Fruit fly (Drosophila melanogaster) whole organism, embryonic: ENCODE data around the gene Cip4.

Experiments
- Adf1 ChIP-seq: fragments of 200-800 bp; sonication (Bioruptor generic); IDR thresholded peaks from 2 replicates; pipeline ENCODE4 v1.3.6; 2022; ENCODE audit warnings: missing biosample characterization, missing genetic modification characterization
- Bdp1 ChIP-seq: fragments of 200-800 bp; sonication (Bioruptor generic); optimal IDR thresholded peaks from 3 replicates; lab custom pipeline; 2016; ENCODE audit warnings: missing biosample characterization, missing genetic modification characterization
- CG1024 ChIP-seq: fragments of 200-800 bp; sonication (Bioruptor generic); IDR thresholded peaks from 2 replicates; pipeline ENCODE4 v1.3.6; 2022; ENCODE audit warnings: missing biosample characterization, missing genetic modification characterization
- CG11398 ChIP-seq: fragments of 200-800 bp; sonication (Bioruptor generic); optimal IDR thresholded peaks from 2 replicates; lab custom pipeline; 2016; ENCODE audit warnings: missing biosample characterization, missing genetic modification characterization
- CG12942 ChIP-seq: fragments of 200-800 bp; sonication (Bioruptor generic); optimal IDR thresholded peaks from 3 replicates; lab custom pipeline; 2016; ENCODE audit warnings: missing biosample characterization, missing genetic modification characterization
- CG13424 ChIP-seq: fragments of 200-800 bp; sonication (Bioruptor generic); optimal IDR thresholded peaks from 2 replicates; lab custom pipeline; 2019; ENCODE audit warnings: missing biosample characterization, mild to moderate bottlenecking, missing genetic modification characterization, moderate library complexity
- CG16813 ChIP-seq: fragments of 200-800 bp; sonication (Bioruptor generic); IDR thresholded peaks from 3 replicates; pipeline ENCODE4 v1.3.6; 2022; ENCODE audit warnings: missing biosample characterization, missing genetic modification characterization; ENCODE audit not compliant: partially characterized antibody
- CG17612 ChIP-seq: fragments of 200-800 bp; sonication (Bioruptor generic); IDR thresholded peaks from 2 replicates; pipeline ENCODE4 v1.3.6; 2022; ENCODE audit warnings: missing biosample characterization, missing genetic modification characterization
- CG2199 ChIP-seq: fragments of 200-800 bp; sonication (Bioruptor generic); IDR thresholded peaks from 3 replicates; pipeline ENCODE4 v1.3.6; 2022; ENCODE audit warnings: missing biosample characterization, missing genetic modification characterization
- CG3065 ChIP-seq: fragments of 200-800 bp; sonication (Bioruptor generic); optimal IDR thresholded peaks from 2 replicates; lab custom pipeline; 2016; ENCODE audit warnings: missing biosample characterization, missing genetic modification characterization
- CG32532 ChIP-seq: fragments of 200-800 bp; sonication (Bioruptor generic); IDR thresholded peaks from 2 replicates; pipeline ENCODE4 v1.3.6; 2022; ENCODE audit warnings: missing biosample characterization, missing genetic modification characterization
- CG42726 ChIP-seq: fragments of 200-800 bp; sonication (Bioruptor generic); IDR thresholded peaks from 2 replicates; pipeline ENCODE4 v1.3.6; 2022; ENCODE audit warnings: missing biosample characterization, missing genetic modification characterization; ENCODE audit not compliant: partially characterized antibody
- CG4424 ChIP-seq: fragments of 200-800 bp; sonication (Bioruptor generic); optimal IDR thresholded peaks from 3 replicates; lab custom pipeline; 2016; ENCODE audit warnings: missing biosample characterization, missing genetic modification characterization
- CG4617 ChIP-seq: fragments of 200-800 bp; sonication (Bioruptor generic); optimal IDR thresholded peaks from 3 replicates; lab custom pipeline; 2016; ENCODE audit warnings: missing biosample characterization, missing genetic modification characterization, borderline replicate concordance
- CG6791 ChIP-seq: fragments of 200-800 bp; sonication (Bioruptor generic); IDR thresholded peaks from 3 replicates; pipeline ENCODE4 v1.3.6; 2022; ENCODE audit warnings: missing biosample characterization, missing genetic modification characterization; ENCODE audit not compliant: partially characterized antibody
- CG7745 ChIP-seq: fragments of 200-800 bp; sonication (Bioruptor generic); optimal IDR thresholded peaks from 2 replicates; lab custom pipeline; 2018; ENCODE audit warnings: missing biosample characterization, mild to moderate bottlenecking, missing genetic modification characterization, moderate library complexity
- D ChIP-seq, 2 experiments: fragments of 200-800 bp in 1 of 2; fragments of >200 bp in 1 of 2; sonication (Bioruptor generic) in 1 of 2; optimal IDR thresholded peaks; 2 replicates in 1 of 2; 3 replicates in 1 of 2; lab custom pipeline; 2017; ENCODE audit warnings: mild to moderate bottlenecking in 1 of 2, missing biosample characterization in 1 of 2, missing genetic modification characterization in 1 of 2, missing genetic modification reagents in 1 of 2
- Dll ChIP-seq: fragments of 200-800 bp; sonication (Bioruptor generic); IDR thresholded peaks from 4 replicates; pipeline ENCODE4 v1.3.6; 2022; ENCODE audit warnings: missing biosample characterization, missing genetic modification characterization; ENCODE audit not compliant: partially characterized antibody
- Dp ChIP-seq: fragments of 200-800 bp; sonication (Bioruptor generic); optimal IDR thresholded peaks from 2 replicates; lab custom pipeline; 2018; ENCODE audit warnings: missing biosample characterization, mild to moderate bottlenecking, missing genetic modification characterization, moderate library complexity
- Dref ChIP-seq: fragments of 200-800 bp; sonication (Bioruptor generic); IDR thresholded peaks from 2 replicates; pipeline ENCODE4 v1.3.6; 2022; ENCODE audit warnings: missing biosample characterization, missing genetic modification characterization
- Drgx ChIP-seq: fragments of 200-800 bp; sonication (Bioruptor generic); IDR thresholded peaks from 2 replicates; pipeline ENCODE4 v1.3.6; 2022; ENCODE audit warnings: missing biosample characterization, missing genetic modification characterization
- E2f1 ChIP-seq: fragments of 200-800 bp; sonication (Bioruptor generic); IDR thresholded peaks from 2 replicates; pipeline ENCODE4 v1.3.6; 2022; ENCODE audit warnings: missing biosample characterization, missing genetic modification characterization
- E2f2 ChIP-seq: fragments of 200-800 bp; sonication (Bioruptor generic); IDR thresholded peaks from 2 replicates; pipeline ENCODE4 v1.3.6; 2022; ENCODE audit warnings: missing biosample characterization, missing genetic modification characterization
- Gug ChIP-seq: fragments of 200-800 bp; sonication (Bioruptor generic); IDR thresholded peaks from 4 replicates; pipeline ENCODE4 v1.3.6; 2022; ENCODE audit warnings: missing biosample characterization, missing genetic modification characterization
- HLHmδ ChIP-seq: fragments of 200-800 bp; sonication (Bioruptor generic); optimal IDR thresholded peaks from 2 replicates; lab custom pipeline; 2018; ENCODE audit warnings: missing biosample characterization, mild to moderate bottlenecking, missing genetic modification characterization, moderate library complexity
- Myb ChIP-seq: fragments of 200-800 bp; sonication (Bioruptor generic); optimal IDR thresholded peaks from 2 replicates; lab custom pipeline; 2016; ENCODE audit warnings: missing biosample characterization, missing genetic modification characterization
- PHDP ChIP-seq: fragments of 200-800 bp; sonication (Bioruptor generic); optimal IDR thresholded peaks from 3 replicates; lab custom pipeline; 2018; ENCODE audit warnings: missing biosample characterization, mild to moderate bottlenecking, missing genetic modification characterization, moderate library complexity
- Ptx1 ChIP-seq: fragments of 200-800 bp; sonication (Bioruptor generic); IDR thresholded peaks from 2 replicates; pipeline ENCODE4 v1.3.6; 2022; ENCODE audit warnings: missing biosample characterization, missing genetic modification characterization
- Rfx ChIP-seq: fragments of 200-800 bp; sonication (Bioruptor generic); IDR thresholded peaks from 2 replicates; pipeline ENCODE4 v1.3.6; 2022; ENCODE audit warnings: missing biosample characterization, missing genetic modification characterization
- Sox102F ChIP-seq: fragments of 200-800 bp; sonication (Bioruptor generic); optimal IDR thresholded peaks from 2 replicates; lab custom pipeline; 2018; ENCODE audit warnings: missing biosample characterization, mild to moderate bottlenecking, missing genetic modification characterization, moderate library complexity
- btn ChIP-seq: fragments of 200-800 bp; sonication (Bioruptor generic); optimal IDR thresholded peaks from 2 replicates; lab custom pipeline; 2016; ENCODE audit warnings: missing biosample characterization, missing genetic modification characterization
- caup ChIP-seq: fragments of 200-800 bp; sonication (Bioruptor generic); optimal IDR thresholded peaks from 3 replicates; lab custom pipeline; 2017; ENCODE audit warnings: missing biosample characterization, mild to moderate bottlenecking, missing genetic modification characterization, moderate library complexity; ENCODE audit not compliant: severe bottlenecking
- crc ChIP-seq: fragments of 200-800 bp; sonication (Bioruptor generic); optimal IDR thresholded peaks from 2 replicates; lab custom pipeline; 2016; ENCODE audit warnings: missing biosample characterization, missing genetic modification characterization
- crp ChIP-seq, 2 experiments: fragments of 200-800 bp; sonication (Bioruptor generic); optimal IDR thresholded peaks; 2 replicates in 1 of 2; 3 replicates in 1 of 2; lab custom pipeline; 2017; ENCODE audit warnings: missing biosample characterization in 2 of 2, missing genetic modification characterization in 2 of 2, mild to moderate bottlenecking in 1 of 2, moderate library complexity in 1 of 2
- cwo ChIP-seq: fragments of 200-800 bp; sonication (Bioruptor generic); optimal IDR thresholded peaks from 3 replicates; lab custom pipeline; 2017; ENCODE audit warnings: missing biosample characterization, missing genetic modification characterization, mild to moderate bottlenecking, moderate library complexity, missing genetic modification reagents
- dati ChIP-seq: fragments of 200-800 bp; sonication (Bioruptor generic); IDR thresholded peaks from 2 replicates; pipeline ENCODE4 v1.3.6; 2022; ENCODE audit warnings: missing biosample characterization, missing genetic modification characterization
- esg ChIP-seq: fragments of 200-800 bp; sonication (Bioruptor generic); conservative IDR thresholded peaks from 2 replicates; pipeline ENCODE4 v1.3.6; 2022; ENCODE audit warnings: missing biosample characterization, missing genetic modification characterization
- fd64A ChIP-seq: fragments of 200-800 bp; sonication (Bioruptor generic); optimal IDR thresholded peaks from 3 replicates; lab custom pipeline; 2018; ENCODE audit warnings: missing biosample characterization, mild to moderate bottlenecking, missing genetic modification characterization
- gsb-n ChIP-seq: fragments of 200-800 bp; sonication (Bioruptor generic); optimal IDR thresholded peaks from 3 replicates; lab custom pipeline; 2018; ENCODE audit warnings: missing biosample characterization, mild to moderate bottlenecking, missing genetic modification characterization
- her ChIP-seq: fragments of 200-800 bp; sonication (Bioruptor generic); optimal IDR thresholded peaks from 2 replicates; lab custom pipeline; 2016; ENCODE audit warnings: missing biosample characterization, missing genetic modification characterization
- klu ChIP-seq: fragments of 200-800 bp; sonication (Bioruptor generic); IDR thresholded peaks from 2 replicates; pipeline ENCODE4 v1.3.6; 2022; ENCODE audit warnings: missing biosample characterization, missing genetic modification characterization
- lilli ChIP-seq: fragments of 200-800 bp; sonication (Bioruptor generic); optimal IDR thresholded peaks from 3 replicates; lab custom pipeline; 2016; ENCODE audit warnings: missing biosample characterization, missing genetic modification characterization
- mirr ChIP-seq: fragments of 200-800 bp; sonication (Bioruptor generic); optimal IDR thresholded peaks from 3 replicates; lab custom pipeline; 2018; ENCODE audit warnings: missing biosample characterization, mild to moderate bottlenecking, missing genetic modification characterization
- nmo ChIP-seq: fragments of 200-800 bp; sonication (Bioruptor generic); optimal IDR thresholded peaks from 2 replicates; lab custom pipeline; 2018; ENCODE audit warnings: missing biosample characterization, mild to moderate bottlenecking, missing genetic modification characterization, moderate library complexity
- pan ChIP-seq, 4 experiments: fragments of >200 bp in 3 of 4; fragments of 200-800 bp in 1 of 4; sonication (Bioruptor generic) in 1 of 4; optimal IDR thresholded peaks in 3 of 4; IDR thresholded peaks in 1 of 4; 2 replicates each; pipeline versions ENCODE4 v1.3.6 to Lab custom; 2017 to 2022; ENCODE audit warnings: missing biosample characterization in 2 of 4, missing genetic modification characterization in 2 of 4, mixed read lengths in 1 of 4
- prd ChIP-seq, 3 experiments: fragments of >200 bp in 2 of 3; fragments of 200-800 bp in 1 of 3; sonication (Bioruptor generic) in 1 of 3; optimal IDR thresholded peaks in 2 of 3; IDR thresholded peaks in 1 of 3; 2 replicates in 2 of 3; 3 replicates in 1 of 3; pipeline versions ENCODE4 v1.3.6 to Lab custom; 2017 to 2022; ENCODE audit warnings: missing biosample characterization in 1 of 3, missing genetic modification characterization in 1 of 3
- sisA ChIP-seq: fragments of 200-800 bp; sonication (Bioruptor generic); IDR thresholded peaks from 2 replicates; pipeline ENCODE4 v1.3.6; 2022; ENCODE audit warnings: missing biosample characterization, missing genetic modification characterization
- tap ChIP-seq: fragments of 200-800 bp; optimal IDR thresholded peaks from 3 replicates; lab custom pipeline; 2019; ENCODE audit warnings: missing biosample characterization, mild to moderate bottlenecking, missing genetic modification characterization, moderate library complexity

Cip4 gene

dm6 chr3L:4286784-4287183 is 77.1 kb downstream of the Cip4 start, which contains the start of gene TfIIEbeta (continued):
- TF ChIP-seq pan (optimal IDR thresholded peaks at IDR 0.05; lab: Kevin White, UChicago) = no peak
- peak in 1 of 2 experiments; percentile 36 for TF ChIP-seq pan (GFP tag; optimal IDR thresholded peaks at IDR 0.05 in 1 of 2, IDR thresholded peaks at IDR 0.05 in 1 of 2)
- no peak for TF ChIP-seq CG1024 (GFP tag; lab: Robert Waterston, UW)
- TF ChIP-seq CG6791 (GFP tag; lab: Robert Waterston, UW) = no peak
- no peak for TF ChIP-seq btn (GFP tag; lab: Kevin White, UChicago)
- no peak for TF ChIP-seq dati (GFP tag; lab: Robert Waterston, UW)
- no peak for TF ChIP-seq her (GFP tag; lab: Kevin White, UChicago)
- no peak for TF ChIP-seq esg (GFP tag; lab: Robert Waterston, UW)
- peak; percentile 14; the same call in 1 of the 2 replicates for TF ChIP-seq sisA (GFP tag; lab: Robert Waterston, UW)
- TF ChIP-seq nmo (GFP tag; lab: Kevin White, UChicago) = peak; percentile 41
- no peak for TF ChIP-seq HLHmδ (GFP tag; lab: Kevin White, UChicago)
- TF ChIP-seq prd (optimal IDR thresholded peaks at IDR 0.05; lab: Kevin White, UChicago) = no peak
- TF ChIP-seq prd (GFP tag; IDR thresholded peaks at IDR 0.05; lab: Robert Waterston, UW) = peak; percentile 18; the same call in 1 of the 3 replicates
- peak; percentile 44 for TF ChIP-seq E2f2 (GFP tag; lab: Robert Waterston, UW)
- TF ChIP-seq CG17612 = no peak
- TF ChIP-seq caup (GFP tag; lab: Kevin White, UChicago) = peak; percentile 2
- TF ChIP-seq Adf1 (GFP tag; lab: Robert Waterston, UW) = no peak; the same call in 1 of the 2 replicates
- TF ChIP-seq crp (GFP tag; optimal IDR thresholded peaks at IDR 0.05; lab: Kevin White, UChicago) = peak; percentile 68 to 92
- TF ChIP-seq CG13424 (tag; lab: Kevin White, UChicago) = peak; percentile 15
- TF ChIP-seq CG3065 (GFP tag; lab: Kevin White, UChicago) = no peak
- no peak for TF ChIP-seq Gug (GFP tag; lab: Robert Waterston, UW)
- TF ChIP-seq cwo (GFP tag; lab: Kevin White, UChicago) = no peak
- peak; percentile 36 for TF ChIP-seq PHDP (tag; lab: Kevin White, UChicago)
- TF ChIP-seq CG2199 = no peak
- TF ChIP-seq lilli (GFP tag; lab: Kevin White, UChicago) = peak; percentile 13
- peak; percentile 6 for TF ChIP-seq CG4617 (GFP tag; lab: Kevin White, UChicago)
- peak; percentile 47 for TF ChIP-seq Ptx1 (GFP tag; lab: Robert Waterston, UW)
- TF ChIP-seq CG32532 (GFP tag; lab: Robert Waterston, UW) = peak; percentile 63
- peak; percentile 38 for TF ChIP-seq Dp (GFP tag; lab: Kevin White, UChicago)
- TF ChIP-seq Rfx (GFP tag; lab: Robert Waterston, UW) = 0 out of 2 replicates have a peak, but pooled peaks have one; percentile 30
- TF ChIP-seq CG42726 (GFP tag; lab: Robert Waterston, UW) = peak; percentile 6; the same call in 1 of the 2 replicates
- TF ChIP-seq Dll (GFP tag; lab: Robert Waterston, UW) = 0 out of 4 replicates have a peak, but pooled peaks have one; percentile 49
- peak; percentile 74 for TF ChIP-seq Myb
- no peak for TF ChIP-seq D (optimal IDR thresholded peaks at IDR 0.05; lab: Kevin White, UChicago)
- TF ChIP-seq D (GFP tag; optimal IDR thresholded peaks at IDR 0.05; lab: Kevin White, UChicago) = peak; percentile 7
- TF ChIP-seq klu (GFP tag; lab: Robert Waterston, UW) = no peak
- TF ChIP-seq crc (GFP tag; lab: Kevin White, UChicago) = no peak
- no peak for TF ChIP-seq Dref (GFP tag; lab: Robert Waterston, UW)
- no peak for TF ChIP-seq Sox102F (GFP tag; lab: Kevin White, UChicago)
- no peak for TF ChIP-seq Bdp1 (GFP tag; lab: Kevin White, UChicago)
- no peak for TF ChIP-seq CG12942 (GFP tag; lab: Kevin White, UChicago)
- TF ChIP-seq gsb-n (tag; lab: Kevin White, UChicago) = peak; percentile 30
- no peak for TF ChIP-seq CG7745 (tag; lab: Kevin White, UChicago)
- peak; percentile 50 for TF ChIP-seq CG4424 (GFP tag; lab: Kevin White, UChicago)
- no peak for TF ChIP-seq E2f1 (GFP tag; lab: Robert Waterston, UW)
- TF ChIP-seq Drgx = no peak; the same call in 1 of the 2 replicates
- no peak for TF ChIP-seq tap
- TF ChIP-seq CG11398 (GFP tag; lab: Kevin White, UChicago) = no peak
- TF ChIP-seq CG16813 (GFP tag; lab: Robert Waterston, UW) = no peak
- TF ChIP-seq mirr (GFP tag; lab: Kevin White, UChicago) = no peak
- TF ChIP-seq fd64A = no peak
